Worm (Caenorhabditis elegans): ENCODE data around the gene ZK1320.13.

- TF ChIP-seq nhr-76 (tag; optimal IDR thresholded peaks at IDR 0.05), result no peak
- TF ChIP-seq snpc-4 (tag; optimal IDR thresholded peaks at IDR 0.05), result no peak
- no peak for TF ChIP-seq ztf-11 (tag; optimal IDR thresholded peaks at IDR 0.05)
- TF ChIP-seq mep-1 (tag; optimal IDR thresholded peaks at IDR 0.05), result no peak
- TF ChIP-seq nhr-237 (tag; optimal IDR thresholded peaks at IDR 0.05), result no peak
- TF ChIP-seq nhr-28 (tag; optimal IDR thresholded peaks at IDR 0.05), result no peak
- no peak for TF ChIP-seq M03D4.4 (tag; optimal IDR thresholded peaks at IDR 0.05)
- no peak for TF ChIP-seq unc-62 (GFP tag; optimal IDR thresholded peaks at IDR 0.05)
- no peak for TF ChIP-seq elt-1 (tag; optimal IDR thresholded peaks at IDR 0.05; ENCODE audit: borderline replicate concordance, insufficient read depth)
- no peak for TF ChIP-seq sptf-1 (tag; optimal IDR thresholded peaks at IDR 0.05)
- TF ChIP-seq blmp-1 (tag; optimal IDR thresholded peaks at IDR 0.05), result no peak
- TF ChIP-seq elt-3 (tag; optimal IDR thresholded peaks at IDR 0.05), result no peak
Observed at ce11 chrII:9662797-9663196, 17.8 kb upstream of the ZK1320.13 start, which contains the start of gene cyp-13A10.

Data from whole organism, mixed stage, embryonic.